Worm (Caenorhabditis elegans): ENCODE measurements around the gene acly-1.

- TF ChIP-seq ref-1 (GFP tag; conservative IDR thresholded peaks at IDR 0.05) (no peak), cog-1 (tag; optimal IDR thresholded peaks at IDR 0.05) (no peak), tab-1 (GFP tag; IDR thresholded peaks at IDR 0.05) (no peak), med-1 (GFP tag; optimal IDR thresholded peaks at IDR 0.05; ENCODE audit: insufficient read depth) (no peak), klf-2 (GFP tag; conservative IDR thresholded peaks at IDR 0.05) (no peak), flt-1 (GFP tag; IDR thresholded peaks at IDR 0.05) (no peak), ztf-29 (GFP tag; IDR thresholded peaks at IDR 0.05) (no peak), ztf-23 (GFP tag; IDR thresholded peaks at IDR 0.05) (no peak), T22C8.4 (GFP tag; IDR thresholded peaks at IDR 0.05) (0 out of 2 replicates have a peak, but pooled peaks have one; percentile 21)
Measured at ce11 chrX:1450352-1450818, 29.0 kb upstream of the acly-1 start, which contains the start of gene W05H7.1.
